Worm (Caenorhabditis elegans) whole organism, early embryonic: Measurements from ENCODE around the gene K10G4.10.

Source experiments
- F13C5.2 ChIP-seq: sonication (generic microtip); optimal IDR thresholded peaks from 2 replicates; lab custom pipeline; 2017; ENCODE audit warnings: mild to moderate bottlenecking, missing genetic modification characterization, inconsistent platforms, missing compliant biosample characterization
- aly-1 ChIP-seq: sonication (generic microtip); optimal IDR thresholded peaks from 2 replicates; lab custom pipeline; 2016; ENCODE audit warnings: missing genetic modification characterization, missing compliant biosample characterization
- ama-1 ChIP-seq: fragments of 150-350 bp; optimal IDR thresholded peaks from 2 replicates; lab custom pipeline; 2014
- ceh-36 ChIP-seq: sonication (generic microtip); optimal IDR thresholded peaks from 2 replicates; lab custom pipeline; 2016; ENCODE audit warnings: missing genetic modification characterization, inconsistent platforms, missing compliant biosample characterization
- ets-7 ChIP-seq: sonication (generic microtip); optimal IDR thresholded peaks from 2 replicates; lab custom pipeline; 2016; ENCODE audit warnings: missing genotype, missing genetic modification characterization, missing compliant biosample characterization
- flt-1 ChIP-seq: fragments of 200-800 bp; sonication (Bioruptor generic); IDR thresholded peaks from 2 replicates; pipeline ENCODE4 v1.3.6; 2022; ENCODE audit warnings: missing genetic modification characterization, missing compliant biosample characterization
- hmg-4 ChIP-seq: fragments of 200-800 bp; sonication (Bioruptor generic); optimal IDR thresholded peaks from 2 replicates; lab custom pipeline; 2018; ENCODE audit warnings: mild to moderate bottlenecking, missing genetic modification characterization, missing compliant biosample characterization
- pes-1 ChIP-seq: fragments of 200-800 bp; sonication (Bioruptor generic); IDR thresholded peaks from 2 replicates; pipeline ENCODE4 v1.3.6; 2022; ENCODE audit warnings: missing genetic modification reagents, missing genetic modification characterization, missing compliant biosample characterization
- scrt-1 ChIP-seq: fragments of 200-800 bp; sonication (Bioruptor generic); IDR thresholded peaks from 2 replicates; pipeline ENCODE4 v1.3.6; 2022; ENCODE audit warnings: missing genetic modification characterization, missing compliant biosample characterization
- tbx-11 ChIP-seq: fragments of 200-800 bp; sonication (Bioruptor generic); IDR thresholded peaks from 2 replicates; pipeline ENCODE4 v1.3.6; 2022; ENCODE audit warnings: missing genetic modification characterization, missing compliant biosample characterization
- tra-4 ChIP-seq: sonication (generic microtip); optimal IDR thresholded peaks from 2 replicates; lab custom pipeline; 2017; ENCODE audit warnings: missing genetic modification characterization, missing compliant biosample characterization

- TF ChIP-seq tbx-11 (GFP tag; lab: Robert Waterston, UW) (no peak), ama-1 (lab: Kevin White, UChicago) (no peak), ceh-36 (no peak), pes-1 (GFP tag; lab: Robert Waterston, UW) (no peak), aly-1 (tag; lab: Kevin White, UChicago) (no peak), tra-4 (tag; lab: Kevin White, UChicago) (no peak), hmg-4 (GFP tag; lab: Kevin White, UChicago) (no peak), ets-7 (tag; lab: Kevin White, UChicago) (no peak), scrt-1 (GFP tag; lab: Robert Waterston, UW) (no peak), flt-1 (GFP tag; lab: Robert Waterston, UW) (no peak), F13C5.2 (tag; lab: Kevin White, UChicago) (no peak)
Measured at ce11 chrV:17241278-17241661, 32.1 kb upstream of the K10G4.10 start.
